Fruit fly (Drosophila melanogaster) whole organism, wandering third instar larva: ENCODE results near the gene CG11382.
A peak's percentile ranks its signal among the peaks of the same experiment; 100 is the strongest.

ENCODE experiments used
- Abd-B ChIP-seq: fragments of >200 bp; optimal IDR thresholded peaks from 2 replicates; lab custom pipeline; 2017; ENCODE audit warnings: missing biosample characterization, missing genetic modification characterization
- CG32264 ChIP-seq: fragments of 200-800 bp; sonication (Bioruptor generic); optimal IDR thresholded peaks from 2 replicates; lab custom pipeline; 2016; ENCODE audit warnings: missing biosample characterization, missing genetic modification characterization
- CG9705 ChIP-seq: fragments of 200-800 bp; sonication (Bioruptor generic); optimal IDR thresholded peaks from 2 replicates; lab custom pipeline; 2018; ENCODE audit warnings: missing biosample characterization, mild to moderate bottlenecking, missing genetic modification characterization
- Dfd ChIP-seq: fragments of >200 bp; optimal IDR thresholded peaks from 2 replicates; lab custom pipeline; 2017; ENCODE audit warnings: missing biosample characterization, missing genetic modification characterization
- Dif ChIP-seq: fragments of 200-275, 200-300 bp; sonication (Bioruptor generic); optimal IDR thresholded peaks from 2 replicates; lab custom pipeline; 2018; ENCODE audit warnings: missing biosample characterization, missing genetic modification characterization; ENCODE audit not compliant: partially characterized antibody
- HLH106 ChIP-seq: fragments of 200-800 bp; optimal IDR thresholded peaks from 3 replicates; lab custom pipeline; 2019; ENCODE audit warnings: missing biosample characterization, mild to moderate bottlenecking, missing genetic modification characterization, moderate library complexity
- Hnf4 ChIP-seq: fragments of 200-800 bp; sonication (Bioruptor generic); optimal IDR thresholded peaks from 2 replicates; lab custom pipeline; 2016; ENCODE audit warnings: missing biosample characterization, mild to moderate bottlenecking, missing genetic modification characterization
- Hr83 ChIP-seq: fragments of 200-300 bp; sonication (Bioruptor generic); optimal IDR thresholded peaks from 2 replicates; lab custom pipeline; 2016; ENCODE audit warnings: missing biosample characterization, mild to moderate bottlenecking, missing genetic modification characterization, moderate library complexity; ENCODE audit not compliant: poor library complexity, severe bottlenecking
- Jra ChIP-seq: sonication (Bioruptor generic); optimal IDR thresholded peaks from 2 replicates; lab custom pipeline; 2016; ENCODE audit warnings: missing biosample characterization, missing genetic modification characterization
- N ChIP-seq: fragments of >200 bp; optimal IDR thresholded peaks from 2 replicates; lab custom pipeline; 2018; ENCODE audit warnings: missing biosample characterization, missing external identifiers, missing genetic modification characterization
- OdsH ChIP-seq: fragments of 200-800 bp; sonication (Bioruptor generic); optimal IDR thresholded peaks from 2 replicates; lab custom pipeline; 2016; ENCODE audit warnings: missing biosample characterization, mild to moderate bottlenecking, missing genetic modification characterization
- Rel ChIP-seq, 2 experiments: fragments of 200-800 bp; sonication (Bioruptor generic) in 1 of 2; optimal IDR thresholded peaks; 2 replicates in 1 of 2; 3 replicates in 1 of 2; lab custom pipeline; 2016 to 2019; ENCODE audit warnings: mild to moderate bottlenecking in 2 of 2, missing biosample characterization in 2 of 2, missing genetic modification characterization in 2 of 2, moderate library complexity in 1 of 2
- Sp1 ChIP-seq: fragments of 200-800 bp; sonication (Bioruptor generic); optimal IDR thresholded peaks from 3 replicates; lab custom pipeline; 2019; ENCODE audit warnings: missing biosample characterization, mild to moderate bottlenecking, missing genetic modification characterization, moderate library complexity
- Vsx2 ChIP-seq: fragments of 200-300, 225-300 bp; sonication (Bioruptor generic); optimal IDR thresholded peaks from 2 replicates; lab custom pipeline; 2018; ENCODE audit warnings: missing biosample characterization, missing genetic modification characterization; ENCODE audit not compliant: partially characterized antibody
- br ChIP-seq: fragments of 200-800 bp; sonication (Bioruptor generic); optimal IDR thresholded peaks from 2 replicates; lab custom pipeline; 2016; ENCODE audit warnings: missing biosample characterization, missing genetic modification characterization
- dl ChIP-seq, 2 experiments: fragments of 175-275, 200-275 bp in 1 of 2; fragments of 200-275 bp in 1 of 2; sonication (Bioruptor generic); optimal IDR thresholded peaks; lab custom pipeline; 2018; ENCODE audit warnings: mild to moderate bottlenecking in 2 of 2, missing biosample characterization in 2 of 2, missing genetic modification characterization in 2 of 2, moderate library complexity in 2 of 2; ENCODE audit not compliant: partially characterized antibody in 2 of 2, insufficient read depth in 1 of 2
- dmrt93B ChIP-seq: fragments of 200-800 bp; sonication (Bioruptor generic); optimal IDR thresholded peaks from 2 replicates; lab custom pipeline; 2018; ENCODE audit warnings: missing biosample characterization, mild to moderate bottlenecking, missing genetic modification characterization
- dsf ChIP-seq: sonication (Bioruptor generic); optimal IDR thresholded peaks from 2 replicates; lab custom pipeline; 2016; ENCODE audit warnings: missing biosample characterization, missing genetic modification characterization, borderline replicate concordance
- ey ChIP-seq: fragments of 200-800 bp; sonication (Bioruptor generic); optimal IDR thresholded peaks from 2 replicates; lab custom pipeline; 2016; ENCODE audit warnings: missing biosample characterization, missing genetic modification characterization
- foxo ChIP-seq, 2 experiments: fragments of 200-800 bp; sonication (Bioruptor generic); optimal IDR thresholded peaks; 2 replicates in 1 of 2; 3 replicates in 1 of 2; lab custom pipeline; 2016 to 2017; ENCODE audit warnings: missing biosample characterization in 2 of 2, missing genetic modification characterization in 2 of 2
- fru ChIP-seq: fragments of 200-800 bp; sonication (Bioruptor generic); optimal IDR thresholded peaks from 3 replicates; lab custom pipeline; 2016; ENCODE audit warnings: missing biosample characterization, mild to moderate bottlenecking, missing genetic modification characterization
- h ChIP-seq: fragments of 200-800 bp; sonication (Bioruptor generic); optimal IDR thresholded peaks from 3 replicates; lab custom pipeline; 2016; ENCODE audit warnings: missing biosample characterization, mild to moderate bottlenecking, missing genetic modification characterization
- jim ChIP-seq: fragments of 175-275, 200-325 bp; sonication (Bioruptor generic); optimal IDR thresholded peaks from 2 replicates; lab custom pipeline; 2016; ENCODE audit warnings: missing biosample characterization, mild to moderate bottlenecking, missing genetic modification characterization
- pan ChIP-seq: fragments of >200 bp; optimal IDR thresholded peaks from 2 replicates; lab custom pipeline; 2017
- psq ChIP-seq: fragments of 200-800 bp; sonication (Bioruptor generic); optimal IDR thresholded peaks from 3 replicates; lab custom pipeline; 2017; ENCODE audit warnings: missing biosample characterization, mild to moderate bottlenecking, missing genetic modification characterization, moderate library complexity
- rgr ChIP-seq: fragments of 200-800 bp; sonication (Bioruptor generic); optimal IDR thresholded peaks from 3 replicates; lab custom pipeline; 2016; ENCODE audit warnings: missing biosample characterization, mild to moderate bottlenecking, missing genetic modification characterization
- sage ChIP-seq: fragments of 200-800 bp; sonication (Bioruptor generic); optimal IDR thresholded peaks from 2 replicates; lab custom pipeline; 2016; ENCODE audit warnings: missing biosample characterization, mild to moderate bottlenecking, missing genetic modification characterization
- sv ChIP-seq: fragments of 200-800 bp; sonication (Bioruptor generic); optimal IDR thresholded peaks from 3 replicates; lab custom pipeline; 2016; ENCODE audit warnings: missing biosample characterization, missing genetic modification characterization
- tai ChIP-seq: sonication (Bioruptor generic); optimal IDR thresholded peaks from 2 replicates; lab custom pipeline; 2016; ENCODE audit warnings: missing biosample characterization, missing genetic modification characterization
- usp ChIP-seq: fragments of >200 bp; optimal IDR thresholded peaks from 2 replicates; lab custom pipeline; 2017; ENCODE audit warnings: missing biosample characterization, missing genetic modification characterization
- woc ChIP-seq: sonication (Bioruptor generic); optimal IDR thresholded peaks from 2 replicates; lab custom pipeline; 2016; ENCODE audit warnings: missing biosample characterization, mild to moderate bottlenecking, missing genetic modification characterization

CG11382 gene

DNA sequence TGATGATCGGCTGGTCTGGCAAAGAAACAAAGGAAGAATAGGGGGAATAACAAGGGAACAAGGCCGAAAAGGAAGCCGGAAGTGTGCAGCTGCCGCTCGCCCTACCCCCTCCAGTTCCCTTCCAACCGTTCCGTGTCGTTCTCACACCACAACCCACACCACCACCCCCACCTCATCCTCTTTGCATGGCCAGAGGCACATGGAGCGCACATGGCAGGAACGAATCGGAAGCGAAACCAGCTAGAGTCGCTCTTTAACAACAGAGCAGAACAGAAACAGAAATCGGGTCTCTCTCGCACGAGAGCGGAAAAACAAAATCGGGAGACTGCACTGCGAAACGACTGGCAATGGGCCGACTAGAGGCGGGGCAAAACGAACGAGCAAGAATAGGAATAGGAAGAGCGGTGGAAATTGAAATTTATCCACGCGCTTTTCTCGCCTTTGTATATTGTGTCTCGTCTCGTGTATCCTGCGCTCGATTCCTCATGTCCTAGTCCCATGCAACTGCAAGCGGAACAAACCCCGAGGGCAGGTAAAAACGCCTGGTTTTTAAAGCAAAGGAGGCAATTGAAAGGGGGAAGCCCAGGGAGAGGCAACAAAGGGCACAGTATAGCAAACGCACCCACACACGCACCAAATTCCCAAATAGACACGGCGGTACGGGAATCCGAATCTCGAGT, 22.9 kb downstream of the CG11382 start:
- peak; percentile 21 for TF ChIP-seq psq (GFP tag; lab: Kevin White, UChicago)
- TF ChIP-seq usp (GFP tag; lab: Kevin White, UChicago) = no peak
- TF ChIP-seq, all 38 proteins: peak for 1

DNA sequence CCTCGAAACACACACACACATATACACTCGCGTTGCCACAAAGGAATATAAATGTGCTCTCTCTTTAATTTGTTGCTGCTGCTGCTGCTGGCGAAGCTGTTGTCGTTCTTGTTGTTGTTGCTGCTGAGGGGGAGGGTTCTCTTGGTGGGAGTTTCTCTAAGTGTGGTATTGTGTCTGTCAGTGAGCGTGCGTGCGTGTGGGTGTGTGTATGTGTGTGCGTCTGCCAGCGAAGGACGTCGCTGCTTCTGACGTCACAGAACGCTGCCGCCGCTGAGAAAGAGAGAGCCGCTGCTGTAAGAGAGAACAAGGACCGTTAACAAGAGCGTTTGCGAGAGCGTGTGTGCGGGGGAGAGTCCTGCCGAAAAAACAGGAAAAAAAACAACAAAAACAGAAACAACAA, 24.2 kb downstream of the CG11382 start:
- TF ChIP-seq usp (GFP tag; lab: Kevin White, UChicago) (no peak), woc (no peak), Dif (peak; percentile 25)
- TF ChIP-seq, all 38 proteins: peak for 1

DNA sequence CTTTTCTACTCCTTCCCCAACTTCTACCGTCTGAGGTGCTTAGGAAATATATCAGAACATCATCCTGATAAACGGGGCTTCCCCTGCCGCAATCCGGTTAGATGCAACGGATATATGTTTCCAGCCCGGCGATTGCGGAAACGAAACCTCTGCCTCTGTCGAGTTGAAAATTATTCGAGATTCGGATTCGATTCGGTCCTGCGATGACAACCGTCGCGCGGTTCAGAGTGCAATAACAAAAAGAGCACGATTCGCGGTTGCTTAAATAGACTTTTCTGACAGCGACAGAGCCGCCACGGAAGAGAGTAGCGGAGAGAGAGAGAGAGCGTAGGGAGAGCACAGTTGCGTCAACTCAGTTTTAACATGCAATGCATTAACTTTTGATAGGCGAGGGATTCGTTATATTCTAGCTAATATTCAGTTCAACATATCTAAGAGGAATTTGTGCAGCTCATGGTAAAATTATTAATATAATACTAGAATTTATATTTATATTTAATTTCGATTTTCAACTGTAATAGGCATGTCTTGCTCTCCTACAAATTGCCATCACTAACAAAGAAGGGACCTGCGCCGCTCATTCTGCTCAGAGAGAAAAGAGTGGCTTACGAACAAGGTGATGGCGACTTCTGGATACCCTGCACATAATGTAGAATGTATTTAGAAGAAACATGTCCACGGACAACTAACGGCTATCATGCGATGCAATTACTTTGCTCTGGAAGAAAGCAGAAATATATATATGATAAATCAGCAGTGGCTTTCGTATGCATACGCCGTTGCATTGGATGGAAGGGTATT, 25.2 kb downstream of the CG11382 start:
- peak; percentile 92 for TF ChIP-seq woc
- TF ChIP-seq Dfd (GFP tag; lab: Kevin White, UChicago) = no peak
- peak; percentile 69 for TF ChIP-seq Hnf4 (GFP tag; lab: Kevin White, UChicago)
- TF ChIP-seq HLH106 (tag; lab: Kevin White, UChicago) = peak; percentile 82
- TF ChIP-seq ey = peak; percentile 77
- peak; percentile 74 for TF ChIP-seq rgr (GFP tag; lab: Kevin White, UChicago)
- TF ChIP-seq Jra (GFP tag; lab: Kevin White, UChicago) = peak; percentile 33
- TF ChIP-seq Rel (GFP tag; optimal IDR thresholded peaks at IDR 0.05; lab: Kevin White, UChicago) = peak; percentile 53
- TF ChIP-seq Rel (tag; optimal IDR thresholded peaks at IDR 0.05; lab: Kevin White, UChicago) = peak; percentile 76
- peak; percentile 40 for TF ChIP-seq CG9705
- TF ChIP-seq sv (GFP tag; lab: Kevin White, UChicago) = peak; percentile 32
- peak; percentile 89 for TF ChIP-seq fru (GFP tag; lab: Kevin White, UChicago)
- TF ChIP-seq dmrt93B = peak; percentile 74
- no peak for TF ChIP-seq N
- TF ChIP-seq Hr83 (GFP tag; lab: Kevin White, UChicago) = no peak
- no peak for TF ChIP-seq pan
- peak; percentile 67 for TF ChIP-seq Dif
- TF ChIP-seq dsf = peak; percentile 61
- TF ChIP-seq h (GFP tag; lab: Kevin White, UChicago) = peak; percentile 83
- TF ChIP-seq Vsx2 = no peak
- TF ChIP-seq CG32264 = peak; percentile 66
- peak; percentile 23 to 65 for TF ChIP-seq dl (GFP tag; optimal IDR thresholded peaks at IDR 0.05; lab: Kevin White, UChicago; ENCODE audit: insufficient read depth in 1 of 2, partially characterized antibody in 2 of 2)
- TF ChIP-seq Sp1 = peak; percentile 76
- TF ChIP-seq sage = peak; percentile 63
- TF ChIP-seq br (GFP tag; lab: Kevin White, UChicago) = peak; percentile 86
- TF ChIP-seq jim (GFP tag; lab: Kevin White, UChicago) = no peak
- TF ChIP-seq OdsH (GFP tag; lab: Kevin White, UChicago) = peak; percentile 60
- TF ChIP-seq foxo (GFP tag; optimal IDR thresholded peaks at IDR 0.05; lab: Kevin White, UChicago) = peak; percentile 13 to 75
- peak; percentile 86 for TF ChIP-seq psq (GFP tag; lab: Kevin White, UChicago)

DNA sequence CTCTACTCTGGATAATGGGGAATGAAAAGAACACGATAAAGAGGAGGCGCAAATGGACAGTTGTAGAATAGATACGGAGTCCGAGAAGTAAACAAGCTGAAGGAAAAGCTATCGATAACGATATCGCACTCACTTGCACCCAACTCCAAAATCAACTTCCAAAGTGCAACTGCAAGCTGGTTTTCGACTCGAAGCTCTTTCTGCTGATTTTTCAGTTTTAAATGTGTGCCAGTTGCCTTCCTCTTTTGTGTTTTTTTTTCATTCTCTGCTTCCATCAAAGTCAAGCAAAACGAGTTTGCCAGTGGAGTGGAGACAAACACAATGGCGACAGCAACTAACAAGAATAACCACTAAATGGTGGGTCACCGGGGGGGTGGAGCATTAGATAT, 25.8 kb downstream of the CG11382 start:
- TF ChIP-seq Abd-B (no peak), psq (GFP tag; lab: Kevin White, UChicago) (peak; percentile 9), woc (peak; percentile 20), tai (GFP tag; lab: Kevin White, UChicago) (no peak), dsf (no peak), CG9705 (no peak), sv (GFP tag; lab: Kevin White, UChicago) (no peak), Vsx2 (no peak), N (no peak), h (GFP tag; lab: Kevin White, UChicago) (no peak), CG32264 (no peak)
